Fruit fly (Drosophila melanogaster) whole organism, embryonic: Measurements from ENCODE around the gene tplus3b.

Source experiments
- Atf-2 ChIP-seq: fragments of 200-800 bp; sonication (Bioruptor generic); optimal IDR thresholded peaks from 2 replicates; lab custom pipeline; 2016; ENCODE audit warnings: missing biosample characterization, missing genetic modification characterization
- BEAF-32 ChIP-seq: fragments of 200-800 bp; sonication (Bioruptor generic); optimal IDR thresholded peaks from 3 replicates; lab custom pipeline; 2017; ENCODE audit warnings: missing biosample characterization, missing genetic modification characterization, mild to moderate bottlenecking, moderate library complexity, missing genetic modification reagents
- CG10274 ChIP-seq: fragments of 200-800 bp; sonication (Bioruptor generic); optimal IDR thresholded peaks from 3 replicates; lab custom pipeline; 2017; ENCODE audit warnings: missing biosample characterization, mild to moderate bottlenecking, missing genetic modification characterization
- CG11456 ChIP-seq: fragments of 200-800 bp; sonication (Bioruptor generic); IDR thresholded peaks from 3 replicates; pipeline ENCODE4 v1.3.6; 2022; ENCODE audit warnings: missing biosample characterization, missing genetic modification characterization
- CG12071 ChIP-seq: fragments of 200-800 bp; sonication (Bioruptor generic); optimal IDR thresholded peaks from 3 replicates; lab custom pipeline; 2018; ENCODE audit warnings: missing biosample characterization, mild to moderate bottlenecking, missing genetic modification characterization
- CG14014 ChIP-seq: fragments of 200-800 bp; sonication (Bioruptor generic); IDR thresholded peaks from 2 replicates; pipeline ENCODE4 v1.3.6; 2022; ENCODE audit warnings: missing biosample characterization, missing genetic modification characterization
- CG14667 ChIP-seq: fragments of 200-800 bp; sonication (Bioruptor generic); IDR thresholded peaks from 2 replicates; pipeline ENCODE4 v1.3.6; 2022; ENCODE audit warnings: missing biosample characterization, missing genetic modification characterization
- CG14710 ChIP-seq: fragments of 200-800 bp; sonication (Bioruptor generic); optimal IDR thresholded peaks from 3 replicates; lab custom pipeline; 2019; ENCODE audit warnings: missing biosample characterization, mild to moderate bottlenecking, missing genetic modification characterization, moderate library complexity
- CG17385 ChIP-seq: fragments of 200-800 bp; sonication (Bioruptor generic); optimal IDR thresholded peaks from 3 replicates; lab custom pipeline; 2018; ENCODE audit warnings: missing biosample characterization, mild to moderate bottlenecking, missing genetic modification characterization
- CG17912 ChIP-seq: fragments of 200-800 bp; sonication (Bioruptor generic); optimal IDR thresholded peaks from 2 replicates; lab custom pipeline; 2018; ENCODE audit warnings: missing biosample characterization, mild to moderate bottlenecking, missing genetic modification characterization
- CG2199 ChIP-seq: fragments of 200-800 bp; sonication (Bioruptor generic); IDR thresholded peaks from 3 replicates; pipeline ENCODE4 v1.3.6; 2022; ENCODE audit warnings: missing biosample characterization, missing genetic modification characterization
- CG30020 ChIP-seq: fragments of 200-800 bp; optimal IDR thresholded peaks from 2 replicates; lab custom pipeline; 2019; ENCODE audit warnings: missing biosample characterization, mild to moderate bottlenecking, missing genetic modification characterization, moderate library complexity
- CG6254 ChIP-seq: fragments of 200-800 bp; sonication (Bioruptor generic); optimal IDR thresholded peaks from 3 replicates; lab custom pipeline; 2017; ENCODE audit warnings: mild to moderate bottlenecking, missing biosample characterization, missing genetic modification reagents, missing genetic modification characterization
- CG6854 ChIP-seq: fragments of 200-800 bp; sonication (Bioruptor generic); optimal IDR thresholded peaks from 3 replicates; lab custom pipeline; 2017; ENCODE audit warnings: missing biosample characterization, mild to moderate bottlenecking, missing genetic modification characterization
- CG7357 ChIP-seq: fragments of 200-800 bp; sonication (Bioruptor generic); IDR thresholded peaks from 3 replicates; pipeline ENCODE4 v1.3.6; 2022; ENCODE audit warnings: missing biosample characterization, missing genetic modification characterization
- CG8281 ChIP-seq: fragments of 200-800 bp; sonication (Bioruptor generic); optimal IDR thresholded peaks from 2 replicates; lab custom pipeline; 2018; ENCODE audit warnings: missing biosample characterization, mild to moderate bottlenecking, missing genetic modification characterization, moderate library complexity
- CG8290 ChIP-seq, 3 experiments: fragments of 200-800 bp; sonication (Bioruptor generic); optimal IDR thresholded peaks; 2 replicates each; lab custom pipeline; 2016 to 2019; ENCODE audit warnings: missing biosample characterization in 3 of 3, missing genetic modification characterization in 3 of 3, mild to moderate bottlenecking in 2 of 3, moderate library complexity in 1 of 3
- CG9876 ChIP-seq: fragments of 200-800 bp; sonication (Bioruptor generic); optimal IDR thresholded peaks from 2 replicates; lab custom pipeline; 2016; ENCODE audit warnings: missing biosample characterization, missing genetic modification characterization
- CHES-1-like ChIP-seq: fragments of 200-800 bp; sonication (Bioruptor generic); optimal IDR thresholded peaks from 2 replicates; lab custom pipeline; 2016; ENCODE audit warnings: missing biosample characterization, missing genetic modification characterization
- Dek ChIP-seq: fragments of 200-800 bp; sonication (Bioruptor generic); optimal IDR thresholded peaks from 3 replicates; lab custom pipeline; 2019; ENCODE audit warnings: missing biosample characterization, mild to moderate bottlenecking, missing genetic modification characterization, moderate library complexity
- Drgx ChIP-seq: fragments of 200-800 bp; sonication (Bioruptor generic); IDR thresholded peaks from 2 replicates; pipeline ENCODE4 v1.3.6; 2022; ENCODE audit warnings: missing biosample characterization, missing genetic modification characterization
- Ets65A ChIP-seq: fragments of 200-800 bp; sonication (Bioruptor generic); peaks from one replicate; lab custom pipeline; 2016; ENCODE audit warnings: missing biosample characterization, missing genetic modification characterization
- HLH54F ChIP-seq: fragments of 200-800 bp; sonication (Bioruptor generic); optimal IDR thresholded peaks from 3 replicates; lab custom pipeline; 2016; ENCODE audit warnings: missing biosample characterization, missing genetic modification characterization
- Hand ChIP-seq: fragments of 200-800 bp; sonication (Bioruptor generic); optimal IDR thresholded peaks from 2 replicates; lab custom pipeline; 2017; ENCODE audit warnings: mild to moderate bottlenecking, missing biosample characterization, missing genetic modification reagents, missing genetic modification characterization
- Kr ChIP-seq: fragments of 200-800 bp; sonication (Bioruptor generic); optimal IDR thresholded peaks from 2 replicates; lab custom pipeline; 2017; ENCODE audit warnings: missing biosample characterization, mild to moderate bottlenecking, missing genetic modification characterization
- Lhr ChIP-seq: fragments of 200-800 bp; sonication (Bioruptor generic); optimal IDR thresholded peaks from 3 replicates; lab custom pipeline; 2017; ENCODE audit warnings: mild to moderate bottlenecking, missing biosample characterization, missing genetic modification reagents, missing genetic modification characterization
- Med ChIP-seq: fragments of 200-800 bp; sonication (Bioruptor generic); peaks from one replicate; lab custom pipeline; 2016; ENCODE audit warnings: missing biosample characterization, missing genetic modification characterization, mild to moderate bottlenecking, inconsistent platforms, moderate library complexity
- Oaz ChIP-seq: fragments of 200-800 bp; sonication (Bioruptor generic); IDR thresholded peaks from 2 replicates; pipeline ENCODE4 v1.3.6; 2022; ENCODE audit warnings: missing biosample characterization, missing genetic modification characterization
- Spps ChIP-seq: fragments of 200-800 bp; sonication (Bioruptor generic); optimal IDR thresholded peaks from 2 replicates; lab custom pipeline; 2018; ENCODE audit warnings: missing biosample characterization, mild to moderate bottlenecking, missing genetic modification characterization
- TFAM ChIP-seq: fragments of 200-800 bp; sonication (Bioruptor generic); optimal IDR thresholded peaks from 2 replicates; lab custom pipeline; 2017; ENCODE audit warnings: missing biosample characterization, missing genetic modification characterization, inconsistent platforms
- Tbp ChIP-seq: fragments of >200 bp; optimal IDR thresholded peaks from 2 replicates; lab custom pipeline; 2018; ENCODE audit warnings: missing biosample characterization, missing genetic modification characterization
- amos ChIP-seq: fragments of 200-800 bp; sonication (Bioruptor generic); IDR thresholded peaks from 2 replicates; pipeline ENCODE4 v1.3.6; 2022; ENCODE audit warnings: missing biosample characterization, missing genetic modification characterization; ENCODE audit not compliant: partially characterized antibody
- ap ChIP-seq: fragments of 200-800 bp; sonication (Bioruptor generic); IDR thresholded peaks from 2 replicates; pipeline ENCODE4 v1.3.6; 2022; ENCODE audit warnings: missing biosample characterization, missing genetic modification characterization
- ase ChIP-seq: fragments of 200-800 bp; sonication (Bioruptor generic); IDR thresholded peaks from 3 replicates; pipeline ENCODE4 v1.3.6; 2022; ENCODE audit warnings: missing biosample characterization, missing genetic modification characterization
- bcd ChIP-seq: fragments of 200-800 bp; sonication (Bioruptor generic); optimal IDR thresholded peaks from 2 replicates; lab custom pipeline; 2017; ENCODE audit warnings: missing biosample characterization, mild to moderate bottlenecking, missing genetic modification characterization
- cad ChIP-seq: fragments of >200 bp; optimal IDR thresholded peaks from 2 replicates; lab custom pipeline; 2017; ENCODE audit warnings: missing biosample characterization, missing genetic modification characterization
- chinmo ChIP-seq: fragments of 200-800 bp; sonication (Bioruptor generic); IDR thresholded peaks from 4 replicates; pipeline ENCODE4 v1.3.6; 2022; ENCODE audit warnings: missing biosample characterization, missing genetic modification characterization; ENCODE audit not compliant: partially characterized antibody
- croc ChIP-seq: fragments of 200-800 bp; sonication (Bioruptor generic); conservative IDR thresholded peaks from 3 replicates; pipeline ENCODE4 v1.3.6; 2022; ENCODE audit warnings: missing biosample characterization, missing genetic modification characterization
- dmrt11E ChIP-seq: fragments of 200-800 bp; sonication (Bioruptor generic); optimal IDR thresholded peaks from 3 replicates; lab custom pipeline; 2018; ENCODE audit warnings: missing biosample characterization, mild to moderate bottlenecking, missing genetic modification characterization, moderate library complexity
- ewg ChIP-seq: fragments of 200-800 bp; sonication (Bioruptor generic); optimal IDR thresholded peaks from 3 replicates; lab custom pipeline; 2017; ENCODE audit warnings: mild to moderate bottlenecking, missing biosample characterization, missing genetic modification reagents, missing genetic modification characterization
- hbn ChIP-seq: fragments of 200-800 bp; sonication (Bioruptor generic); IDR thresholded peaks from 2 replicates; pipeline ENCODE4 v1.3.6; 2022; ENCODE audit warnings: missing biosample characterization, missing genetic modification characterization; ENCODE audit not compliant: partially characterized antibody
- nom ChIP-seq: fragments of 200-800 bp; sonication (Bioruptor generic); optimal IDR thresholded peaks from 2 replicates; lab custom pipeline; 2017; ENCODE audit warnings: missing biosample characterization, missing genetic modification characterization, mild to moderate bottlenecking, moderate library complexity, missing genetic modification reagents
- onecut ChIP-seq: fragments of 200-800 bp; sonication (Bioruptor generic); IDR thresholded peaks from 2 replicates; pipeline ENCODE4 v1.3.6; 2022; ENCODE audit warnings: missing biosample characterization, missing genetic modification characterization
- prd ChIP-seq, 3 experiments: fragments of >200 bp in 2 of 3; fragments of 200-800 bp in 1 of 3; sonication (Bioruptor generic) in 1 of 3; optimal IDR thresholded peaks in 2 of 3; IDR thresholded peaks in 1 of 3; 2 replicates in 2 of 3; 3 replicates in 1 of 3; pipeline versions ENCODE4 v1.3.6 to Lab custom; 2017 to 2022; ENCODE audit warnings: missing biosample characterization in 1 of 3, missing genetic modification characterization in 1 of 3
- pzg ChIP-seq: fragments of 200-800 bp; sonication (Bioruptor generic); optimal IDR thresholded peaks from 3 replicates; lab custom pipeline; 2018; ENCODE audit warnings: missing biosample characterization, mild to moderate bottlenecking, missing genetic modification characterization, moderate library complexity
- scrt ChIP-seq: fragments of 200-800 bp; sonication (Bioruptor generic); optimal IDR thresholded peaks from 2 replicates; lab custom pipeline; 2018; ENCODE audit warnings: missing biosample characterization, mild to moderate bottlenecking, missing genetic modification characterization, moderate library complexity
- tio ChIP-seq: fragments of 200-800 bp; sonication (Bioruptor generic); optimal IDR thresholded peaks from 2 replicates; lab custom pipeline; 2017; ENCODE audit warnings: missing biosample characterization, missing genetic modification characterization, inconsistent platforms
- unpg ChIP-seq: fragments of 200-800 bp; sonication (Bioruptor generic); optimal IDR thresholded peaks from 3 replicates; lab custom pipeline; 2018; ENCODE audit warnings: missing biosample characterization, mild to moderate bottlenecking, missing genetic modification characterization, moderate library complexity

The tplus3b gene

dm6 chr2L:22104301-22104700 is at the start of gene tplus3b:
TSS of gene tplus3b (minus strand) at chr2L:22104401.
- TF ChIP-seq CG17385 (GFP tag; lab: Kevin White, UChicago) (no peak), CG9876 (GFP tag; lab: Kevin White, UChicago) (no peak), Oaz (GFP tag; lab: Robert Waterston, UW) (no peak), CG14014 (GFP tag; lab: Robert Waterston, UW) (no peak), CG14710 (tag; lab: Kevin White, UChicago) (no peak), CG30020 (tag; lab: Kevin White, UChicago) (no peak), croc (no peak)

DNA sequence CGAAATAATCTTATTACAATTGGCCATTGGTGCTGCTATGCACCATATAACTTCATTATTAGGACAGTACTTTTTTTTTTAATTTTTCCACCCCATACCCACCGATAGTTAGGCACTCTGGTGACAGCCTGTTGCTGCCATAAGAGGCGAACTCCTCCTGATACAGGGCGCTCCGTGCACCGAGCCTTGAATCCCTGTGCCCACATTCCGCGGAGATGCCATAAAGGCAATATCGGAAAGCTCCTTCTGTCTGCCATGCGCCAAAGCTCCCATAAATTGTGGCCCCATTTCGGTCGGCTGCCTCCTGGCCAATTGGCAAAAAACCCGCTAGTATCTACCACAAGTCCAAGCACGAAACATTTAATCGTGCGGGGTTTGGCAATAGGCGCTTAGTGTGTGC is 49.0 kb upstream of the tplus3b start:
- TF ChIP-seq Dek (tag; lab: Kevin White, UChicago) = no peak
- no peak for TF ChIP-seq CG17912
- TF ChIP-seq Kr (GFP tag; lab: Kevin White, UChicago) = no peak
- 0 out of 4 replicates have a peak, but pooled peaks have one; percentile 25 for TF ChIP-seq chinmo (GFP tag; lab: Robert Waterston, UW)
- 0 out of 2 replicates have a peak, but pooled peaks have one; percentile 29 for TF ChIP-seq Drgx (GFP tag; lab: Robert Waterston, UW)
- no peak for TF ChIP-seq TFAM (GFP tag; lab: Kevin White, UChicago)
- no peak for TF ChIP-seq Spps (tag; lab: Kevin White, UChicago)
- no peak for TF ChIP-seq Tbp (GFP tag; lab: Kevin White, UChicago)
- TF ChIP-seq Hand (GFP tag; lab: Kevin White, UChicago) = no peak
- no peak for TF ChIP-seq CG10274 (GFP tag; lab: Kevin White, UChicago)
- TF ChIP-seq CG2199 (GFP tag; lab: Robert Waterston, UW) = 0 out of 3 replicates have a peak, but pooled peaks have one; percentile 36
- peak; percentile 95 for TF ChIP-seq CG6254 (GFP tag; lab: Kevin White, UChicago)
- TF ChIP-seq ap = no peak
- no peak for TF ChIP-seq HLH54F (GFP tag; lab: Kevin White, UChicago)
- TF ChIP-seq scrt (GFP tag; lab: Kevin White, UChicago) = peak; percentile 97
- no peak for TF ChIP-seq unpg
- no peak for TF ChIP-seq Atf-2 (GFP tag; lab: Kevin White, UChicago)
- TF ChIP-seq cad (GFP tag; lab: Kevin White, UChicago) = peak; percentile 11
- no peak for TF ChIP-seq dmrt11E
- TF ChIP-seq pzg (GFP tag; lab: Kevin White, UChicago) = peak; percentile 21
- no peak for TF ChIP-seq CG6854 (GFP tag; lab: Kevin White, UChicago)
- TF ChIP-seq CG12071 (GFP tag; lab: Kevin White, UChicago) = no peak
- TF ChIP-seq nom (GFP tag; lab: Kevin White, UChicago) = no peak
- TF ChIP-seq amos = no peak
- TF ChIP-seq tio (GFP tag; lab: Kevin White, UChicago) = no peak
- no peak for TF ChIP-seq CG8290 (GFP tag; optimal IDR thresholded peaks at IDR 0.05; lab: Kevin White, UChicago)
- peak in 1 of 2 experiments; percentile 1 for TF ChIP-seq CG8290 (tag; optimal IDR thresholded peaks at IDR 0.05; lab: Kevin White, UChicago)
- TF ChIP-seq ase (GFP tag; lab: Robert Waterston, UW) = no peak
- no peak for TF ChIP-seq CG11456 (GFP tag; lab: Robert Waterston, UW)
- TF ChIP-seq hbn (GFP tag; lab: Robert Waterston, UW) = no peak
- TF ChIP-seq CHES-1-like = no peak
- peak; percentile 71 for TF ChIP-seq ewg (GFP tag; lab: Kevin White, UChicago)
- no peak for TF ChIP-seq bcd
- no peak for TF ChIP-seq CG7357 (GFP tag; lab: Robert Waterston, UW)
- TF ChIP-seq Med (GFP tag; lab: Kevin White, UChicago) = peak; percentile 20
- peak; percentile 65 for TF ChIP-seq onecut (GFP tag; lab: Robert Waterston, UW)
- TF ChIP-seq Lhr = no peak
- no peak for TF ChIP-seq CG14667
- no peak for TF ChIP-seq prd (optimal IDR thresholded peaks at IDR 0.05; lab: Kevin White, UChicago)
- TF ChIP-seq prd (GFP tag; IDR thresholded peaks at IDR 0.05; lab: Robert Waterston, UW) = no peak
- TF ChIP-seq CG8281 (tag; lab: Kevin White, UChicago) = no peak
- no peak for TF ChIP-seq BEAF-32 (GFP tag; lab: Kevin White, UChicago)
- peak; percentile 2 for TF ChIP-seq Ets65A (GFP tag; lab: Kevin White, UChicago)
